Fruit fly (Drosophila melanogaster) whole organism, embryonic: ENCODE measurements around the gene lab.

ENCODE experiments used
- Abd-B ChIP-seq: fragments of 200-800 bp; sonication (Bioruptor generic); optimal IDR thresholded peaks from 2 replicates; lab custom pipeline; 2018; ENCODE audit warnings: missing biosample characterization, mild to moderate bottlenecking, missing genetic modification characterization, moderate library complexity
- B-H1 ChIP-seq: fragments of 200-800 bp; sonication (Bioruptor generic); IDR thresholded peaks from 3 replicates; pipeline ENCODE4 v1.3.6; 2022; ENCODE audit warnings: missing biosample characterization, missing genetic modification characterization
- BEAF-32 ChIP-seq: fragments of 200-800 bp; sonication (Bioruptor generic); optimal IDR thresholded peaks from 3 replicates; lab custom pipeline; 2017; ENCODE audit warnings: missing biosample characterization, missing genetic modification characterization, mild to moderate bottlenecking, moderate library complexity, missing genetic modification reagents
- CG10321 ChIP-seq: fragments of 200-800 bp; sonication (Bioruptor generic); IDR thresholded peaks from 2 replicates; pipeline ENCODE4 v1.3.6; 2022; ENCODE audit warnings: missing biosample characterization, missing genetic modification characterization
- CG10366 ChIP-seq: fragments of 200-800 bp; sonication (Bioruptor generic); IDR thresholded peaks from 2 replicates; pipeline ENCODE4 v1.3.6; 2022; ENCODE audit warnings: missing biosample characterization, missing genetic modification characterization
- CG10543 ChIP-seq: fragments of 200-800 bp; sonication (Bioruptor generic); optimal IDR thresholded peaks from 3 replicates; lab custom pipeline; 2017; ENCODE audit warnings: missing biosample characterization, mild to moderate bottlenecking, missing genetic modification characterization, moderate library complexity
- CG13424 ChIP-seq: fragments of 200-800 bp; sonication (Bioruptor generic); optimal IDR thresholded peaks from 2 replicates; lab custom pipeline; 2019; ENCODE audit warnings: missing biosample characterization, mild to moderate bottlenecking, missing genetic modification characterization, moderate library complexity
- CG14667 ChIP-seq: fragments of 200-800 bp; sonication (Bioruptor generic); IDR thresholded peaks from 2 replicates; pipeline ENCODE4 v1.3.6; 2022; ENCODE audit warnings: missing biosample characterization, missing genetic modification characterization
- CG17186 ChIP-seq: fragments of 200-800 bp; sonication (Bioruptor generic); optimal IDR thresholded peaks from 3 replicates; lab custom pipeline; 2017; ENCODE audit warnings: missing biosample characterization, missing genetic modification reagents, missing genetic modification characterization
- CG30431 ChIP-seq: fragments of 200-800 bp; sonication (Bioruptor generic); optimal IDR thresholded peaks from 2 replicates; lab custom pipeline; 2017; ENCODE audit warnings: missing biosample characterization, missing genetic modification characterization
- CG4282 ChIP-seq: fragments of 200-800 bp; sonication (Bioruptor generic); optimal IDR thresholded peaks from 2 replicates; lab custom pipeline; 2016; ENCODE audit warnings: missing biosample characterization, missing genetic modification characterization
- CG4707 ChIP-seq: fragments of 200-800 bp; sonication (Bioruptor generic); optimal IDR thresholded peaks from 2 replicates; lab custom pipeline; 2018; ENCODE audit warnings: missing biosample characterization, mild to moderate bottlenecking, missing genetic modification characterization, moderate library complexity
- CG6765 ChIP-seq: fragments of 200-800 bp; sonication (Bioruptor generic); optimal IDR thresholded peaks from 3 replicates; lab custom pipeline; 2017; ENCODE audit warnings: missing biosample characterization, mild to moderate bottlenecking, missing genetic modification characterization
- CG6813 ChIP-seq: fragments of 200-800 bp; sonication (Bioruptor generic); optimal IDR thresholded peaks from 2 replicates; lab custom pipeline; 2017; ENCODE audit warnings: missing biosample characterization, missing genetic modification characterization, mild to moderate bottlenecking, moderate library complexity, missing genetic modification reagents
- CG7271 ChIP-seq: fragments of 200-800 bp; sonication (Bioruptor generic); optimal IDR thresholded peaks from 2 replicates; lab custom pipeline; 2018; ENCODE audit warnings: missing biosample characterization, mild to moderate bottlenecking, missing genetic modification characterization, moderate library complexity
- CG7556 ChIP-seq: fragments of 200-800 bp; sonication (Bioruptor generic); optimal IDR thresholded peaks from 2 replicates; lab custom pipeline; 2017; ENCODE audit warnings: missing biosample characterization, mild to moderate bottlenecking, missing genetic modification characterization
- CG7928 ChIP-seq: fragments of 200-800 bp; sonication (Bioruptor generic); optimal IDR thresholded peaks from 2 replicates; lab custom pipeline; 2017; ENCODE audit warnings: missing biosample characterization, mild to moderate bottlenecking, missing genetic modification characterization
- CG9727 ChIP-seq: fragments of 200-800 bp; sonication (Bioruptor generic); optimal IDR thresholded peaks from 3 replicates; lab custom pipeline; 2017; ENCODE audit warnings: missing biosample characterization, mild to moderate bottlenecking, missing genetic modification characterization
- CTCF ChIP-seq: fragments of 200-800 bp; sonication (Bioruptor generic); optimal IDR thresholded peaks from 2 replicates; lab custom pipeline; 2017; ENCODE audit warnings: missing biosample characterization, mild to moderate bottlenecking, missing genetic modification characterization, moderate library complexity
- Elba2 ChIP-seq: fragments of 200-800 bp; sonication (Bioruptor generic); optimal IDR thresholded peaks from 3 replicates; lab custom pipeline; 2016; ENCODE audit warnings: missing biosample characterization, missing genetic modification characterization
- Fer3 ChIP-seq: fragments of 200-800 bp; sonication (Bioruptor generic); optimal IDR thresholded peaks from 2 replicates; lab custom pipeline; 2018; ENCODE audit warnings: missing biosample characterization, mild to moderate bottlenecking, missing genetic modification characterization, moderate library complexity
- Hsf ChIP-seq: fragments of 200-800 bp; sonication (Bioruptor generic); optimal IDR thresholded peaks from 3 replicates; lab custom pipeline; 2016; ENCODE audit warnings: missing biosample characterization, missing genetic modification characterization
- Lhr ChIP-seq: fragments of 200-800 bp; sonication (Bioruptor generic); optimal IDR thresholded peaks from 3 replicates; lab custom pipeline; 2017; ENCODE audit warnings: mild to moderate bottlenecking, missing biosample characterization, missing genetic modification reagents, missing genetic modification characterization
- NK7.1 ChIP-seq: fragments of 200-800 bp; sonication (Bioruptor generic); optimal IDR thresholded peaks from 3 replicates; lab custom pipeline; 2016; ENCODE audit warnings: missing biosample characterization, missing genetic modification characterization
- Poxn ChIP-seq: fragments of 200-800 bp; sonication (Bioruptor generic); IDR thresholded peaks from 2 replicates; pipeline ENCODE4 v1.3.6; 2022; ENCODE audit warnings: missing biosample characterization, missing genetic modification characterization
- Stat92E ChIP-seq, 3 experiments: fragments of >200 bp in 2 of 3; fragments of 200-800 bp in 1 of 3; sonication (Bioruptor generic) in 1 of 3; optimal IDR thresholded peaks; 2 replicates each; lab custom pipeline; 2017 to 2019; ENCODE audit warnings: missing biosample characterization in 3 of 3, missing genetic modification characterization in 3 of 3, mild to moderate bottlenecking in 1 of 3, moderate library complexity in 1 of 3
- Xbp1 ChIP-seq: fragments of 200-800 bp; sonication (Bioruptor generic); optimal IDR thresholded peaks from 3 replicates; lab custom pipeline; 2016; ENCODE audit warnings: missing biosample characterization, mild to moderate bottlenecking, missing genetic modification characterization
- cad ChIP-seq: fragments of >200 bp; optimal IDR thresholded peaks from 2 replicates; lab custom pipeline; 2017; ENCODE audit warnings: missing biosample characterization, missing genetic modification characterization
- chn ChIP-seq: fragments of 200-800 bp; sonication (Bioruptor generic); optimal IDR thresholded peaks from 2 replicates; lab custom pipeline; 2016; ENCODE audit warnings: missing biosample characterization, missing genetic modification characterization
- corto ChIP-seq: fragments of 200-800 bp; sonication (Bioruptor generic); optimal IDR thresholded peaks from 2 replicates; lab custom pipeline; 2016; ENCODE audit warnings: missing biosample characterization, mild to moderate bottlenecking, missing genetic modification characterization, moderate library complexity
- dan ChIP-seq: fragments of 200-800 bp; sonication (Bioruptor generic); IDR thresholded peaks from 2 replicates; pipeline ENCODE4 v1.3.6; 2022; ENCODE audit warnings: missing biosample characterization, missing genetic modification characterization
- dm ChIP-seq: fragments of 200-800 bp; sonication (Bioruptor generic); optimal IDR thresholded peaks from 3 replicates; lab custom pipeline; 2016; ENCODE audit warnings: missing biosample characterization, missing genetic modification characterization
- exex ChIP-seq: fragments of 200-800 bp; sonication (Bioruptor generic); optimal IDR thresholded peaks from 4 replicates; lab custom pipeline; 2018; ENCODE audit warnings: missing biosample characterization, mild to moderate bottlenecking, missing genetic modification characterization, moderate library complexity
- fd96Cb ChIP-seq: fragments of 200-800 bp; sonication (Bioruptor generic); optimal IDR thresholded peaks from 2 replicates; lab custom pipeline; 2018; ENCODE audit warnings: missing biosample characterization, mild to moderate bottlenecking, missing genetic modification characterization, moderate library complexity
- ftz-f1 ChIP-seq: fragments of 200-800 bp; sonication (Bioruptor generic); optimal IDR thresholded peaks from 2 replicates; lab custom pipeline; 2016; ENCODE audit warnings: missing biosample characterization, missing genetic modification characterization
- ham ChIP-seq: fragments of 200-800 bp; sonication (Bioruptor generic); IDR thresholded peaks from 2 replicates; pipeline ENCODE4 v1.3.6; 2022; ENCODE audit warnings: missing biosample characterization, missing genetic modification characterization
- hb ChIP-seq: fragments of 200-800 bp; sonication (Bioruptor generic); IDR thresholded peaks from 3 replicates; pipeline ENCODE4 v1.3.6; 2022; ENCODE audit warnings: missing biosample characterization, missing genetic modification characterization; ENCODE audit not compliant: partially characterized antibody
- hkb ChIP-seq, 2 experiments: fragments of 200-800 bp in 1 of 2; fragments of >200 bp in 1 of 2; sonication (Bioruptor generic) in 1 of 2; IDR thresholded peaks in 1 of 2; optimal IDR thresholded peaks in 1 of 2; 2 replicates each; pipeline versions ENCODE4 v1.3.6 to Lab custom; 2017 to 2022; ENCODE audit warnings: missing biosample characterization in 1 of 2, missing genetic modification characterization in 1 of 2
- kah ChIP-seq: fragments of 200-800 bp; sonication (Bioruptor generic); optimal IDR thresholded peaks from 2 replicates; lab custom pipeline; 2018; ENCODE audit warnings: missing biosample characterization, mild to moderate bottlenecking, missing genetic modification characterization
- lov ChIP-seq, 2 experiments: fragments of 200-800 bp in 1 of 2; fragments of >200 bp in 1 of 2; sonication (Bioruptor generic) in 1 of 2; IDR thresholded peaks in 1 of 2; optimal IDR thresholded peaks in 1 of 2; 2 replicates in 1 of 2; 3 replicates in 1 of 2; pipeline versions ENCODE4 v1.3.6 to Lab custom; 2017 to 2022; ENCODE audit warnings: missing biosample characterization in 1 of 2, missing genetic modification characterization in 1 of 2
- mirr ChIP-seq: fragments of 200-800 bp; sonication (Bioruptor generic); optimal IDR thresholded peaks from 3 replicates; lab custom pipeline; 2018; ENCODE audit warnings: missing biosample characterization, mild to moderate bottlenecking, missing genetic modification characterization
- odd ChIP-seq: fragments of 200-800 bp; sonication (Bioruptor generic); optimal IDR thresholded peaks from 2 replicates; lab custom pipeline; 2017; ENCODE audit warnings: missing biosample characterization, mild to moderate bottlenecking, missing genetic modification characterization
- otp ChIP-seq: fragments of 200-800 bp; sonication (Bioruptor generic); IDR thresholded peaks from 3 replicates; pipeline ENCODE4, ENCODE4 v1.3.6; 2022; ENCODE audit warnings: missing biosample characterization, missing genetic modification characterization
- pros ChIP-seq: fragments of 200-800 bp; sonication (Bioruptor generic); optimal IDR thresholded peaks from 3 replicates; lab custom pipeline; 2019; ENCODE audit warnings: missing biosample characterization, mild to moderate bottlenecking, missing genetic modification characterization, moderate library complexity
- shn ChIP-seq: fragments of 200-800 bp; sonication (Bioruptor generic); optimal IDR thresholded peaks from 3 replicates; lab custom pipeline; 2016; ENCODE audit warnings: missing biosample characterization, missing genetic modification characterization
- slou ChIP-seq: fragments of 200-800 bp; sonication (Bioruptor generic); optimal IDR thresholded peaks from 3 replicates; lab custom pipeline; 2016; ENCODE audit warnings: missing biosample characterization, missing genetic modification characterization
- sna ChIP-seq: fragments of 200-800 bp; sonication (Bioruptor generic); IDR thresholded peaks from 2 replicates; pipeline ENCODE4 v1.3.6; 2022; ENCODE audit warnings: missing biosample characterization, missing genetic modification characterization; ENCODE audit not compliant: partially characterized antibody
- so ChIP-seq: fragments of 200-800 bp; sonication (Bioruptor generic); IDR thresholded peaks from 3 replicates; pipeline ENCODE4 v1.3.6; 2022; ENCODE audit warnings: missing biosample characterization, missing genetic modification characterization
- tin ChIP-seq: fragments of 200-800 bp; sonication (Bioruptor generic); optimal IDR thresholded peaks from 3 replicates; lab custom pipeline; 2016; ENCODE audit warnings: missing biosample characterization, missing genetic modification characterization
- unc-4 ChIP-seq: fragments of 200-800 bp; sonication (Bioruptor generic); IDR thresholded peaks from 2 replicates; pipeline ENCODE4 v1.3.6; 2022; ENCODE audit warnings: missing biosample characterization, missing genetic modification characterization; ENCODE audit not compliant: partially characterized antibody

The lab gene

DNA sequence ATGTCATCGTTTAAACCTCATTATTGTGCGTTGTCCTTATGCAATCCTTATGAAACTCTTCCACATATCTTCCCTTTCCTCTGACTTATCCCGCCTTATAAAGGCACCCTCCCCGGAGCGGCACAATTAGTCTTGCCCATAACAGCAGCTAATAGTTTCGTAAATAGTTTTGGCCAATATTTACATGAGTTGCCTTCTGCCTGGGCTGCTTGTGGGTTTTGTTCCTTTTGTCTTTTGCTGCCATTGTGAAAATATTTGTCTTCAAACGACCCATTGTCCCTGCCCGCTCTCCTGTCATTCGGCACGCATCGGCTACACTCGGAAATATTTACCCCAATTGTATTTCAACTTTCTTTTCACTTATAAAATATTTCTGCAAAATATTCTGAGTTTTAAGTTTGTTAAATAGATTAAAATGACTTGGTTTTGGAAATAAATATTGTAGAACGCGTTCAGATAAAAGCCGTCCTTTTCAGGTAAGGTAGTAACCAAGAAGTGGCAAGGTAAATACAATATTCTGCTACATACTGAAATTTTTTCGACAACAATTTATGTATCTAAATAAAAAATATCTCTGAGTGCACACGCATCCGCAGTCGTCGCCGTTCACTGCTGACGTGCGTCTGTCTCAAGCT, 45.3 kb upstream of the lab start (continued):
- TF ChIP-seq CTCF (GFP tag; lab: Kevin White, UChicago), result no peak
- no peak for TF ChIP-seq CG6765 (GFP tag; lab: Kevin White, UChicago)
- TF ChIP-seq CG13424 (tag; lab: Kevin White, UChicago), result peak; percentile 32
- no peak for TF ChIP-seq kah (GFP tag; lab: Kevin White, UChicago)
- no peak for TF ChIP-seq CG7928 (GFP tag; lab: Kevin White, UChicago)
- TF ChIP-seq dan (GFP tag; lab: Robert Waterston, UW), result no peak
- TF ChIP-seq B-H1 (GFP tag; lab: Robert Waterston, UW), result no peak
- no peak for TF ChIP-seq cad
- no peak for TF ChIP-seq CG17186
- no peak for TF ChIP-seq hkb (optimal IDR thresholded peaks at IDR 0.05; lab: Kevin White, UChicago)
- TF ChIP-seq hkb (GFP tag; IDR thresholded peaks at IDR 0.05; lab: Robert Waterston, UW), result no peak
- TF ChIP-seq otp (GFP tag; lab: Robert Waterston, UW), result no peak
- TF ChIP-seq sna (GFP tag; lab: Robert Waterston, UW), result no peak
- TF ChIP-seq fd96Cb (tag; lab: Kevin White, UChicago), result peak; percentile 59
- TF ChIP-seq CG6813 (GFP tag; lab: Kevin White, UChicago), result no peak
- TF ChIP-seq ftz-f1 (GFP tag; lab: Kevin White, UChicago), result no peak
- no peak for TF ChIP-seq Elba2 (GFP tag; lab: Kevin White, UChicago)
- no peak for TF ChIP-seq BEAF-32 (GFP tag; lab: Kevin White, UChicago)
- no peak for TF ChIP-seq CG10366 (GFP tag; lab: Robert Waterston, UW)
- no peak for TF ChIP-seq corto (GFP tag; lab: Kevin White, UChicago)
- TF ChIP-seq NK7.1 (GFP tag; lab: Kevin White, UChicago), result no peak
- no peak for TF ChIP-seq CG10321 (GFP tag; lab: Robert Waterston, UW)
- no peak for TF ChIP-seq lov (optimal IDR thresholded peaks at IDR 0.05; lab: Kevin White, UChicago)
- no peak for TF ChIP-seq lov (GFP tag; IDR thresholded peaks at IDR 0.05; lab: Robert Waterston, UW)
- no peak for TF ChIP-seq exex (tag; lab: Kevin White, UChicago)
- TF ChIP-seq odd, result peak; percentile 9
- TF ChIP-seq CG7556 (GFP tag; lab: Kevin White, UChicago), result peak; percentile 51
- TF ChIP-seq Abd-B (GFP tag; lab: Kevin White, UChicago), result no peak
- TF ChIP-seq Poxn (GFP tag; lab: Robert Waterston, UW), result no peak
- TF ChIP-seq Hsf, result peak; percentile 40
- no peak for TF ChIP-seq ham (GFP tag; lab: Robert Waterston, UW)
- TF ChIP-seq mirr, result no peak
- TF ChIP-seq so (GFP tag; lab: Robert Waterston, UW), result no peak
- no peak for TF ChIP-seq CG10543
- TF ChIP-seq pros (GFP tag; lab: Kevin White, UChicago), result no peak
- TF ChIP-seq slou (GFP tag; lab: Kevin White, UChicago), result no peak
- TF ChIP-seq CG4707, result no peak
- TF ChIP-seq Lhr, result no peak
- TF ChIP-seq shn, result no peak
- TF ChIP-seq hb (GFP tag; lab: Robert Waterston, UW), result no peak
- TF ChIP-seq unc-4 (GFP tag; lab: Robert Waterston, UW), result no peak
- TF ChIP-seq tin, result peak; percentile 26
- no peak for TF ChIP-seq Fer3
- TF ChIP-seq CG7271 (tag; lab: Kevin White, UChicago), result no peak
- TF ChIP-seq chn (GFP tag; lab: Kevin White, UChicago), result no peak
- no peak for TF ChIP-seq CG4282 (GFP tag; lab: Kevin White, UChicago)
- TF ChIP-seq CG9727 (GFP tag; lab: Kevin White, UChicago), result peak; percentile 70
- peak; percentile 37 for TF ChIP-seq Xbp1 (GFP tag; lab: Kevin White, UChicago)
- no peak for TF ChIP-seq CG14667 (GFP tag; lab: Robert Waterston, UW)
- no peak for TF ChIP-seq dm (GFP tag; lab: Kevin White, UChicago)
- TF ChIP-seq CG30431 (GFP tag; lab: Kevin White, UChicago), result peak; percentile 21
- no peak for TF ChIP-seq Stat92E (GFP tag; optimal IDR thresholded peaks at IDR 0.05; lab: Kevin White, UChicago)
